Worm (Caenorhabditis elegans): ENCODE results near the gene mrps-31.

- no peak for TF ChIP-seq nhr-11 (tag; optimal IDR thresholded peaks at IDR 0.05)
- TF ChIP-seq sdc-2 (tag; optimal IDR thresholded peaks at IDR 0.05): no peak
- TF ChIP-seq unc-55 (GFP tag; optimal IDR thresholded peaks at IDR 0.05): no peak
- TF ChIP-seq ceh-24 (tag; optimal IDR thresholded peaks at IDR 0.05): no peak
- no peak for TF ChIP-seq mec-3 (tag; optimal IDR thresholded peaks at IDR 0.05; ENCODE audit: borderline replicate concordance)
- no peak for TF ChIP-seq ama-1 (optimal IDR thresholded peaks at IDR 0.05)
- no peak for TF ChIP-seq ceh-14 (tag; optimal IDR thresholded peaks at IDR 0.05)
These were observed 3.1 kb downstream of the mrps-31 start, which contains the start of gene sel-8 for ce11 chrIII:3627042-3627441.

Measured in whole organism, late embryonic.